Worm (Caenorhabditis elegans) whole organism, mixed stage, embryonic: ENCODE results near the gene vps-35.

Source experiments
- ceh-39 ChIP-seq: fragments of 150-350 bp; optimal IDR thresholded peaks from 2 replicates; lab custom pipeline; 2014; ENCODE audit warnings: missing biosample characterization, missing genetic modification characterization
- ceh-83 ChIP-seq: fragments of 200-800 bp; sonication (Bioruptor generic); optimal IDR thresholded peaks from 2 replicates; lab custom pipeline; 2018; ENCODE audit warnings: mild to moderate bottlenecking, missing genetic modification characterization, missing compliant biosample characterization
- drap-1 ChIP-seq: fragments of 200-800 bp; sonication (Bioruptor generic); optimal IDR thresholded peaks from 3 replicates; lab custom pipeline; 2018; ENCODE audit warnings: mild to moderate bottlenecking, missing genetic modification characterization, missing compliant biosample characterization
- elt-3 ChIP-seq: fragments of 150-350 bp; optimal IDR thresholded peaks from 2 replicates; lab custom pipeline; 2014; ENCODE audit warnings: missing biosample characterization, missing genetic modification characterization
- lin-13 ChIP-seq: fragments of 150-350 bp; optimal IDR thresholded peaks from 2 replicates; lab custom pipeline; 2014; ENCODE audit warnings: missing biosample characterization, missing genetic modification characterization
- mab-5 ChIP-seq: fragments of 150-350 bp; optimal IDR thresholded peaks from 2 replicates; lab custom pipeline; 2014; ENCODE audit warnings: missing biosample characterization, missing genetic modification characterization
- nhr-12 ChIP-seq: fragments of 150-350 bp; optimal IDR thresholded peaks from 2 replicates; lab custom pipeline; 2014; ENCODE audit warnings: missing biosample characterization, missing genetic modification characterization
- nhr-237 ChIP-seq: fragments of 150-350 bp; optimal IDR thresholded peaks from 2 replicates; lab custom pipeline; 2014; ENCODE audit warnings: missing biosample characterization, missing genetic modification characterization
- nhr-76 ChIP-seq: sonication (generic microtip); optimal IDR thresholded peaks from 2 replicates; lab custom pipeline; 2017; ENCODE audit warnings: missing biosample characterization, missing genetic modification characterization
- snpc-4 ChIP-seq: fragments of 150-350 bp; optimal IDR thresholded peaks from 2 replicates; lab custom pipeline; 2014; ENCODE audit warnings: missing biosample characterization, missing genetic modification characterization
- sptf-1 ChIP-seq: sonication (generic microtip); optimal IDR thresholded peaks from 2 replicates; lab custom pipeline; 2017; ENCODE audit warnings: mild to moderate bottlenecking, missing genetic modification characterization, moderate library complexity, missing compliant biosample characterization
- unc-39 ChIP-seq: fragments of 150-350 bp; optimal IDR thresholded peaks from 2 replicates; lab custom pipeline; 2014; ENCODE audit warnings: missing biosample characterization, missing genetic modification characterization
- zip-8 ChIP-seq: fragments of 150-350 bp; optimal IDR thresholded peaks from 2 replicates; lab custom pipeline; 2014; ENCODE audit warnings: missing biosample characterization, missing genetic modification characterization

ce11 chrII:5928502-5928901 is 20.9 kb downstream of the vps-35 start, which contains the start of gene egl-44:
- TF ChIP-seq nhr-237 (tag; lab: Kevin White, UChicago), result no peak
- TF ChIP-seq elt-3 (tag; lab: Kevin White, UChicago), result no peak
- no peak for TF ChIP-seq sptf-1
- TF ChIP-seq drap-1 (GFP tag; lab: Kevin White, UChicago), result no peak
- no peak for TF ChIP-seq snpc-4 (tag; lab: Kevin White, UChicago)
- TF ChIP-seq zip-8 (tag; lab: Kevin White, UChicago), result no peak
- no peak for TF ChIP-seq nhr-76 (tag; lab: Kevin White, UChicago)
- TF ChIP-seq nhr-12 (tag; lab: Kevin White, UChicago), result no peak
- no peak for TF ChIP-seq mab-5
- TF ChIP-seq ceh-83 (GFP tag; lab: Kevin White, UChicago), result no peak
- TF ChIP-seq lin-13 (tag; lab: Kevin White, UChicago), result no peak
- TF ChIP-seq unc-39 (tag; lab: Kevin White, UChicago), result no peak
- no peak for TF ChIP-seq ceh-39 (tag; lab: Kevin White, UChicago)
